Worm (Caenorhabditis elegans) whole organism, early embryonic: Measurements from ENCODE around the gene C16C8.20.

Experiments used
- ama-1 ChIP-seq: fragments of 150-350 bp; optimal IDR thresholded peaks from 2 replicates; lab custom pipeline; 2014
- ets-7 ChIP-seq: sonication (generic microtip); optimal IDR thresholded peaks from 2 replicates; lab custom pipeline; 2016; ENCODE audit warnings: missing genotype, missing genetic modification characterization, missing compliant biosample characterization
- flt-1 ChIP-seq: fragments of 200-800 bp; sonication (Bioruptor generic); IDR thresholded peaks from 2 replicates; pipeline ENCODE4 v1.3.6; 2022; ENCODE audit warnings: missing genetic modification characterization, missing compliant biosample characterization
- hmbx-1 ChIP-seq: sonication (generic microtip); optimal IDR thresholded peaks from 2 replicates; lab custom pipeline; 2016; ENCODE audit warnings: mild to moderate bottlenecking, missing genetic modification characterization, missing compliant biosample characterization
- hmg-4 ChIP-seq: fragments of 200-800 bp; sonication (Bioruptor generic); optimal IDR thresholded peaks from 2 replicates; lab custom pipeline; 2018; ENCODE audit warnings: mild to moderate bottlenecking, missing genetic modification characterization, missing compliant biosample characterization
- pes-1 ChIP-seq: fragments of 200-800 bp; sonication (Bioruptor generic); IDR thresholded peaks from 2 replicates; pipeline ENCODE4 v1.3.6; 2022; ENCODE audit warnings: missing genetic modification reagents, missing genetic modification characterization, missing compliant biosample characterization
- tbx-11 ChIP-seq: fragments of 200-800 bp; sonication (Bioruptor generic); IDR thresholded peaks from 2 replicates; pipeline ENCODE4 v1.3.6; 2022; ENCODE audit warnings: missing genetic modification characterization, missing compliant biosample characterization
- tbx-37 ChIP-seq: fragments of 200-800 bp; sonication (Bioruptor generic); conservative IDR thresholded peaks from 2 replicates; pipeline ENCODE4 v1.3.6; 2022; ENCODE audit warnings: missing genetic modification reagents, missing genetic modification characterization, missing compliant biosample characterization
- tra-4 ChIP-seq: sonication (generic microtip); optimal IDR thresholded peaks from 2 replicates; lab custom pipeline; 2017; ENCODE audit warnings: missing genetic modification characterization, missing compliant biosample characterization

ce11 chrII:3422938-3423337 lies 23.8 kb upstream of the C16C8.20 start:
- TF ChIP-seq ama-1: no peak
- TF ChIP-seq tbx-11: no peak
- no peak for TF ChIP-seq ets-7 (tag; lab: Kevin White, UChicago)
- no peak for TF ChIP-seq tbx-37 (GFP tag; lab: Robert Waterston, UW)
- no peak for TF ChIP-seq flt-1 (GFP tag; lab: Robert Waterston, UW)
- no peak for TF ChIP-seq pes-1 (GFP tag; lab: Robert Waterston, UW)
- TF ChIP-seq tra-4 (tag; lab: Kevin White, UChicago): no peak
- no peak for TF ChIP-seq hmg-4 (GFP tag; lab: Kevin White, UChicago)
- no peak for TF ChIP-seq hmbx-1 (tag; lab: Kevin White, UChicago)
